Worm (Caenorhabditis elegans) whole organism, midembryonic: ENCODE measurements around the gene mlk-1.

Source experiments
- flt-1 ChIP-seq: fragments of 200-800 bp; sonication (Bioruptor generic); IDR thresholded peaks from 2 replicates; pipeline ENCODE4 v1.3.6; 2022; ENCODE audit warnings: missing genetic modification characterization, missing compliant biosample characterization
- med-1 ChIP-seq: sonication (generic microtip); optimal IDR thresholded peaks from 2 replicates; lab custom pipeline; 2017; ENCODE audit warnings: missing genetic modification characterization, mild to moderate bottlenecking, missing compliant biosample characterization, antibody characterized with exemption, missing genetic modification reagents; ENCODE audit not compliant: insufficient read depth
- ref-1 ChIP-seq: fragments of 200-800 bp; sonication (Bioruptor generic); conservative IDR thresholded peaks from 2 replicates; pipeline ENCODE4 v1.3.6; 2022; ENCODE audit warnings: missing genetic modification reagents, missing genetic modification characterization, missing compliant biosample characterization
- tab-1 ChIP-seq: fragments of 200-800 bp; sonication (Bioruptor generic); IDR thresholded peaks from 2 replicates; pipeline ENCODE4 v1.3.6; 2022; ENCODE audit warnings: missing genetic modification characterization, missing compliant biosample characterization
- ztf-29 ChIP-seq: fragments of 200-800 bp; sonication (Bioruptor generic); IDR thresholded peaks from 2 replicates; pipeline ENCODE4 v1.3.6; 2022; ENCODE audit warnings: missing genetic modification reagents, missing genetic modification characterization, missing compliant biosample characterization

DNA sequence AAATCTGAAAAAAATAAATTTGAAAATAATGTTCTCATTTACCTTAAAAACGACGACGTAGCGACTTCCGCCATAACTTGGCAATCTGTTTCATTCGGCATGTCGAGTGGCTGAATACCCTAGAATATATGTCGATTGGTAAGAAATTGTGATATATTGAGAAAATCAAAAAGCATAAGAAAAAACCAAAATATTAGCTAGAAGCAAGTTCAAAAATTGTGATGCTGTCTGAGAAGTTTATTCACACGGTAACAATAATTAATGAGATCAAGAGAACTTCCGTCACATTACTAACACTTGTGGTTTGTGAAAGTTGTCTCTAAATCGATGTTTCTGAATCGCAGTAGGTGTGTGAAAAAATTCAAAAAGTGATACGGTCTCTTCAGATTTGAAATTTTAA is 37.4 kb upstream of the mlk-1 start, which contains the start of gene srab-1:
- no peak for TF ChIP-seq ztf-29 (GFP tag; lab: Robert Waterston, UW)
- TF ChIP-seq ref-1 (GFP tag; lab: Robert Waterston, UW) = no peak
- no peak for TF ChIP-seq flt-1
- no peak for TF ChIP-seq med-1 (GFP tag; lab: Kevin White, UChicago)
- no peak for TF ChIP-seq tab-1 (GFP tag; lab: Robert Waterston, UW)
